Worm (Caenorhabditis elegans): ENCODE measurements around the gene mboa-2.

ce11 chrV:11078104-11078724 lies 44.1 kb downstream of the mboa-2 start, which contains the start of gene act-2:
- TF ChIP-seq nhr-23 (tag; optimal IDR thresholded peaks at IDR 0.05): no peak
- no peak for TF ChIP-seq elt-3 (tag; optimal IDR thresholded peaks at IDR 0.05)

All from whole organism, L2 larva.